Comparison of ENCODE assay signal across 3 fruit fly cellular contexts in genomic region chr3R:26539140-26539539, dm6.
TF ChIP-seq lines count a peak whose summit lies in the region.

No protein-coding gene starts in this region.

- no peak for TF ChIP-seq CTCF in whole organism, embryonic (GFP tag; optimal IDR thresholded peaks at IDR 0.05; lab: Kevin White, UChicago)

TF ChIP-seq in whole organism, embryonic, 481 proteins besides CTCF, POLR2A, EP300 and RAD21 (continues in another document):
- peak; percentile 46 for TF ChIP-seq CG1603 (tag; optimal IDR thresholded peaks at IDR 0.05; lab: Kevin White, UChicago)
- no peak for TF ChIP-seq rib (GFP tag; IDR thresholded peaks at IDR 0.05; lab: Robert Waterston, UW)
- TF ChIP-seq zfh2 (GFP tag; optimal IDR thresholded peaks at IDR 0.05; lab: Kevin White, UChicago): no peak
- TF ChIP-seq Dref (GFP tag; IDR thresholded peaks at IDR 0.05; lab: Robert Waterston, UW): no peak
- TF ChIP-seq CG10274 (GFP tag; optimal IDR thresholded peaks at IDR 0.05; lab: Kevin White, UChicago): no peak
- TF ChIP-seq CG10209 (GFP tag; optimal IDR thresholded peaks at IDR 0.05; lab: Kevin White, UChicago): peak; percentile 13
- TF ChIP-seq CG2875 (GFP tag; optimal IDR thresholded peaks at IDR 0.05; lab: Kevin White, UChicago): peak; percentile 40
- TF ChIP-seq Lim3 (GFP tag; IDR thresholded peaks at IDR 0.05; lab: Robert Waterston, UW): no peak
- peak; percentile 46; the same call in 1 of the 2 replicates for TF ChIP-seq Nf-YA (GFP tag; IDR thresholded peaks at IDR 0.05; lab: Robert Waterston, UW)
- TF ChIP-seq CG12391 (tag; optimal IDR thresholded peaks at IDR 0.05; lab: Kevin White, UChicago): no peak
- TF ChIP-seq BtbVII (GFP tag; optimal IDR thresholded peaks at IDR 0.05; lab: Kevin White, UChicago): no peak
- peak; percentile 4 for TF ChIP-seq CG6254 (GFP tag; optimal IDR thresholded peaks at IDR 0.05; lab: Kevin White, UChicago)
- TF ChIP-seq Med (GFP tag; lab: Kevin White, UChicago): peak; percentile 72
- no peak for TF ChIP-seq bab2 (GFP tag; optimal IDR thresholded peaks at IDR 0.05; lab: Kevin White, UChicago)
- no peak for TF ChIP-seq CG6689 (GFP tag; IDR thresholded peaks at IDR 0.05; lab: Robert Waterston, UW)
- TF ChIP-seq Ssrp (tag; optimal IDR thresholded peaks at IDR 0.05; lab: Kevin White, UChicago): no peak
- no peak for TF ChIP-seq Doc2 (GFP tag; IDR thresholded peaks at IDR 0.05; lab: Robert Waterston, UW)
- TF ChIP-seq dimm (GFP tag; IDR thresholded peaks at IDR 0.05; lab: Robert Waterston, UW): no peak
- TF ChIP-seq org-1 (GFP tag; optimal IDR thresholded peaks at IDR 0.05; lab: Kevin White, UChicago): peak; percentile 10
- TF ChIP-seq bsh (GFP tag; optimal IDR thresholded peaks at IDR 0.05; lab: Kevin White, UChicago): peak in 1 of 2 experiments; percentile 0
- no peak for TF ChIP-seq CG3281 (GFP tag; optimal IDR thresholded peaks at IDR 0.05; lab: Kevin White, UChicago)
- TF ChIP-seq CG7839 (tag; optimal IDR thresholded peaks at IDR 0.05; lab: Kevin White, UChicago): no peak
- no peak for TF ChIP-seq Fer3 (tag; optimal IDR thresholded peaks at IDR 0.05; lab: Kevin White, UChicago)
- TF ChIP-seq CG8765 (GFP tag; IDR thresholded peaks at IDR 0.05; lab: Robert Waterston, UW): no peak
- no peak for TF ChIP-seq toy (GFP tag; IDR thresholded peaks at IDR 0.05; lab: Robert Waterston, UW)
- TF ChIP-seq Asciz (GFP tag; optimal IDR thresholded peaks at IDR 0.05; lab: Kevin White, UChicago): peak; percentile 66
- peak; percentile 10 for TF ChIP-seq CG11504 (tag; optimal IDR thresholded peaks at IDR 0.05; lab: Kevin White, UChicago)
- no peak for TF ChIP-seq Stat92E (GFP tag; optimal IDR thresholded peaks at IDR 0.05; lab: Kevin White, UChicago)
- TF ChIP-seq CG6813 (GFP tag; optimal IDR thresholded peaks at IDR 0.05; lab: Kevin White, UChicago): peak; percentile 32
- peak; percentile 1 for TF ChIP-seq CG8359 (GFP tag; optimal IDR thresholded peaks at IDR 0.05; lab: Kevin White, UChicago; ENCODE audit: borderline replicate concordance)
- TF ChIP-seq Mrtf (GFP tag; IDR thresholded peaks at IDR 0.05; lab: Robert Waterston, UW): no peak

TF ChIP-seq in whole organism, prepupa, 60 proteins besides CTCF, POLR2A, EP300 and RAD21:
- TF ChIP-seq OdsH (GFP tag; optimal IDR thresholded peaks at IDR 0.05; lab: Kevin White, UChicago): no peak
- peak; percentile 1 for TF ChIP-seq CG6808 (GFP tag; optimal IDR thresholded peaks at IDR 0.05; lab: Kevin White, UChicago)
- TF ChIP-seq fkh (GFP tag; optimal IDR thresholded peaks at IDR 0.05; lab: Kevin White, UChicago): peak; percentile 64
- TF ChIP-seq CG7368 (GFP tag; optimal IDR thresholded peaks at IDR 0.05; lab: Kevin White, UChicago): no peak
- no peak for TF ChIP-seq Lpt (GFP tag; optimal IDR thresholded peaks at IDR 0.05; lab: Kevin White, UChicago)
- TF ChIP-seq eg (GFP tag; IDR thresholded peaks at IDR 0.05; lab: Robert Waterston, UW): 0 out of 3 replicates have a peak, but pooled peaks have one; percentile 35
- TF ChIP-seq Eip78C (GFP tag; lab: Kevin White, UChicago): peak; percentile 28

TF ChIP-seq in whole organism, pupa, 21 proteins besides CTCF, POLR2A, EP300 and RAD21:
- TF ChIP-seq CG14655 (GFP tag; optimal IDR thresholded peaks at IDR 0.05; lab: Kevin White, UChicago) (peak; percentile 20), Snoo (tag; optimal IDR thresholded peaks at IDR 0.05; lab: Kevin White, UChicago) (no peak)

Comparison
In these comparisons a context has a peak if more than half of its experiments do, and no peak if none do; other contexts are left out.
1. Of the 7 proteins assayed by ChIP-seq in both whole organism, embryonic and whole organism, prepupa: peak only in whole organism, embryonic: Blimp-1; only in whole organism, prepupa: none; in both: none; in neither: 6.